Fruit fly (Drosophila melanogaster) whole organism, prepupa: ENCODE data around the gene CG8043.

Experiments used
- CG6854 ChIP-seq: fragments of 200-800 bp; sonication (Bioruptor generic); optimal IDR thresholded peaks from 2 replicates; lab custom pipeline; 2017; ENCODE audit warnings: missing biosample characterization, mild to moderate bottlenecking, missing genetic modification characterization
- net ChIP-seq: fragments of 200-800 bp; sonication (Bioruptor generic); optimal IDR thresholded peaks from 3 replicates; lab custom pipeline; 2016; ENCODE audit warnings: missing biosample characterization, missing genetic modification characterization
- vri ChIP-seq: fragments of 200-800 bp; sonication (Bioruptor generic); optimal IDR thresholded peaks from 3 replicates; lab custom pipeline; 2016; ENCODE audit warnings: missing biosample characterization, mild to moderate bottlenecking, missing genetic modification characterization

- no peak for TF ChIP-seq CG6854
- TF ChIP-seq vri (GFP tag; lab: Kevin White, UChicago), result no peak
- no peak for TF ChIP-seq net (GFP tag; lab: Kevin White, UChicago)
These were observed 24.5 kb downstream of the CG8043 start for dm6 chr3R:8701197-8701596.
